Fruit fly (Drosophila melanogaster) whole organism, adult: ENCODE measurements around the gene CG13409.

Experiments
- CG5204 ChIP-seq: fragments of 200-800 bp; sonication (Bioruptor generic); optimal IDR thresholded peaks from 2 replicates; lab custom pipeline; 2016; ENCODE audit warnings: missing biosample characterization, missing genetic modification characterization
- tj ChIP-seq: fragments of 200-800 bp; sonication (Bioruptor generic); optimal IDR thresholded peaks from 3 replicates; lab custom pipeline; 2017; ENCODE audit warnings: missing biosample characterization, mild to moderate bottlenecking, missing genetic modification characterization, moderate library complexity

DNA sequence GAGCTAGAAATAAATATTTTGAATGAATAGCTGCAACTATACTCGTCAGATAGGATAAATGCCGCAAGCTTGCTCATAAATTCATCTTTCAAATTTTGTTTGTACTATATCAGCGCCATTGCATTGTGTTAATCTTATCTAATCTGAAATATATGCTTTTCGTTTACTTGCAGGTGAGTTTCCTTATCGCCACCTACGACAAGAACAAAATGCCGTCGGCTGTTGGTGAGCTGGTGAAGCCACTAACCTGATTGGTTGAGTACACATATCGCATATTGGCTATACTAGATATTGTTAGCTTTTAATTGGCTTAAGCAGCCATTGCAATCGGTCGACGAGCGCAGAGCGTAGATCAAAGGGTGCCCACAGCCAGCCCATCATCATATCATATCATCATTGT, 22.0 kb upstream of the CG13409 start:
- TF ChIP-seq tj (GFP tag; lab: Kevin White, UChicago) (no peak), CG5204 (no peak)
